Worm (Caenorhabditis elegans): ENCODE results near the gene B0303.11.

Gene B0303.11

DNA sequence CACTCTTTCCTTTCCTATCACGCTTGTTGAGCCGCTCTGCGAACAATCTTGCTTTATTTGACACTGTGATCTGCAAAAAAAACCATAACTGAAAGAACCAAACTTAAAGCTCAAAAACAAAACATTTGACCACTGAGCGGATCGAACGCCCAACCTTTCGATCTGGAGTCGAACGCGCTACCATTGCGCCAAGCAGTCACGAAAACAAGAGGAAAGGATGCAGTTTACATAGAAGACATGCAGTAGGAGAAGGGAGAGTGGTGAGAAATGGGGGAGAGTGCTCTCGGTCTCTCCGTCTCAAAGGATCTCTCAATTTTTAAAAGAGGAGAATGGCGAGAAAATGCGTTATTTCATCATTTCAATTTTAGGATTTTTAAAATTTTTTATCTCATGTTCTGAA is 31.8 kb downstream of the B0303.11 start (continued):
- no peak for TF ChIP-seq cebp-1 (GFP tag; IDR thresholded peaks at IDR 0.05)
- TF ChIP-seq cebp-1 (tag; optimal IDR thresholded peaks at IDR 0.05): peak; percentile 84
- no peak for TF ChIP-seq aptf-2 (GFP tag; conservative IDR thresholded peaks at IDR 0.05)
- TF ChIP-seq ets-4 (GFP tag; optimal IDR thresholded peaks at IDR 0.05): no peak
- peak; percentile 44 for TF ChIP-seq snpc-1.1 (tag; optimal IDR thresholded peaks at IDR 0.05; ENCODE audit: insufficient read depth)
- peak; percentile 75 for TF ChIP-seq lin-40 (tag; optimal IDR thresholded peaks at IDR 0.05)
- no peak for TF ChIP-seq ztf-28 (GFP tag; IDR thresholded peaks at IDR 0.05)
- TF ChIP-seq F37B4.10 (GFP tag; IDR thresholded peaks at IDR 0.05): no peak
- TF ChIP-seq B0035.1 (tag; optimal IDR thresholded peaks at IDR 0.05): peak; percentile 61
- TF ChIP-seq hmg-20 (GFP tag; IDR thresholded peaks at IDR 0.05): peak; percentile 85
- TF ChIP-seq ccch-3 (GFP tag; optimal IDR thresholded peaks at IDR 0.05): no peak
- TF ChIP-seq efl-1 (GFP tag; optimal IDR thresholded peaks at IDR 0.05): peak; percentile 39
- TF ChIP-seq egl-44 (GFP tag; IDR thresholded peaks at IDR 0.05): peak; percentile 75; the same call in 1 of the 2 replicates
- TF ChIP-seq ztf-26 (tag; optimal IDR thresholded peaks at IDR 0.05): peak; percentile 74
- TF ChIP-seq ceh-79 (tag; optimal IDR thresholded peaks at IDR 0.05): no peak
- peak; percentile 75 for TF ChIP-seq hrde-1 (tag; optimal IDR thresholded peaks at IDR 0.05; ENCODE audit: borderline replicate concordance)
- peak; percentile 42 to 85 for TF ChIP-seq rec-8 (tag; optimal IDR thresholded peaks at IDR 0.05)
- no peak for TF ChIP-seq egl-18 (GFP tag; IDR thresholded peaks at IDR 0.05)
- TF ChIP-seq gei-17 (GFP tag; optimal IDR thresholded peaks at IDR 0.05): peak; percentile 38
- TF ChIP-seq ekl-4 (GFP tag; IDR thresholded peaks at IDR 0.05): peak; percentile 67
- peak; percentile 65 for TF ChIP-seq F49E8.2 (tag; optimal IDR thresholded peaks at IDR 0.05; ENCODE audit: insufficient read depth)
- TF ChIP-seq hlh-12 (tag; optimal IDR thresholded peaks at IDR 0.05): peak; percentile 69
- peak; percentile 52 for TF ChIP-seq mes-4 (tag; optimal IDR thresholded peaks at IDR 0.05)
- TF ChIP-seq D2030.7 (GFP tag; IDR thresholded peaks at IDR 0.05): peak; percentile 61
- peak; percentile 12 for TF ChIP-seq xnd-1 (tag; optimal IDR thresholded peaks at IDR 0.05)
- TF ChIP-seq madf-3 (GFP tag; IDR thresholded peaks at IDR 0.05): 0 out of 2 replicates have a peak, but pooled peaks have one; percentile 55
- peak; percentile 63 for TF ChIP-seq K12H6.12 (tag; optimal IDR thresholded peaks at IDR 0.05)
- peak; percentile 26 to 51 for TF ChIP-seq let-607 (tag; optimal IDR thresholded peaks at IDR 0.05)
- peak; percentile 34 for TF ChIP-seq nhr-80 (tag; optimal IDR thresholded peaks at IDR 0.05)
- peak; percentile 84 for TF ChIP-seq ceh-27 (GFP tag; optimal IDR thresholded peaks at IDR 0.05)
- TF ChIP-seq lsl-1 (GFP tag; optimal IDR thresholded peaks at IDR 0.05): peak; percentile 37
- peak; percentile 90 for TF ChIP-seq rpc-1 (optimal IDR thresholded peaks at IDR 0.05)
- peak; percentile 92 for TF ChIP-seq rpc-1 (tag; optimal IDR thresholded peaks at IDR 0.05)
- TF ChIP-seq zim-3 (tag; optimal IDR thresholded peaks at IDR 0.05): peak; percentile 93
- peak; percentile 75 for TF ChIP-seq mcd-1 (GFP tag; IDR thresholded peaks at IDR 0.05)
- peak; percentile 55 for TF ChIP-seq ceh-100 (GFP tag; IDR thresholded peaks at IDR 0.05)
- TF ChIP-seq die-1 (tag; optimal IDR thresholded peaks at IDR 0.05): peak; percentile 92
- TF ChIP-seq nfya-1 (tag; optimal IDR thresholded peaks at IDR 0.05; ENCODE audit: borderline replicate concordance, insufficient read depth): no peak
- TF ChIP-seq unc-130 (GFP tag; optimal IDR thresholded peaks at IDR 0.05): peak; percentile 40
- TF ChIP-seq mxl-1 (tag; optimal IDR thresholded peaks at IDR 0.05): peak; percentile 91
- TF ChIP-seq ztf-22 (GFP tag; optimal IDR thresholded peaks at IDR 0.05): no peak
- TF ChIP-seq tbx-9 (tag; optimal IDR thresholded peaks at IDR 0.05; ENCODE audit: borderline replicate concordance): no peak
- peak; percentile 45 for TF ChIP-seq F22D6.2 (tag; optimal IDR thresholded peaks at IDR 0.05)
- TF ChIP-seq lin-54 (GFP tag; optimal IDR thresholded peaks at IDR 0.05): peak; percentile 66
- 0 out of 2 replicates have a peak, but pooled peaks have one; percentile 46 for TF ChIP-seq Y95B8A.8 (GFP tag; IDR thresholded peaks at IDR 0.05)
- TF ChIP-seq nhr-120 (GFP tag; IDR thresholded peaks at IDR 0.05): no peak
- 0 out of 2 replicates have a peak, but pooled peaks have one; percentile 21 for TF ChIP-seq B0019.2 (GFP tag; conservative IDR thresholded peaks at IDR 0.05)
- no peak for TF ChIP-seq F39B2.1 (GFP tag; IDR thresholded peaks at IDR 0.05)
